Worm (Caenorhabditis elegans) whole organism, midembryonic: ENCODE data around the gene T10D4.7.

Source experiments
- flt-1 ChIP-seq: fragments of 200-800 bp; sonication (Bioruptor generic); IDR thresholded peaks from 2 replicates; pipeline ENCODE4 v1.3.6; 2022; ENCODE audit warnings: missing genetic modification characterization, missing compliant biosample characterization
- ref-1 ChIP-seq: fragments of 200-800 bp; sonication (Bioruptor generic); conservative IDR thresholded peaks from 2 replicates; pipeline ENCODE4 v1.3.6; 2022; ENCODE audit warnings: missing genetic modification reagents, missing genetic modification characterization, missing compliant biosample characterization
- ztf-23 ChIP-seq: fragments of 200-800 bp; sonication (Bioruptor generic); IDR thresholded peaks from 2 replicates; pipeline ENCODE4 v1.3.6; 2022; ENCODE audit warnings: missing genetic modification reagents, missing genetic modification characterization, missing compliant biosample characterization

DNA sequence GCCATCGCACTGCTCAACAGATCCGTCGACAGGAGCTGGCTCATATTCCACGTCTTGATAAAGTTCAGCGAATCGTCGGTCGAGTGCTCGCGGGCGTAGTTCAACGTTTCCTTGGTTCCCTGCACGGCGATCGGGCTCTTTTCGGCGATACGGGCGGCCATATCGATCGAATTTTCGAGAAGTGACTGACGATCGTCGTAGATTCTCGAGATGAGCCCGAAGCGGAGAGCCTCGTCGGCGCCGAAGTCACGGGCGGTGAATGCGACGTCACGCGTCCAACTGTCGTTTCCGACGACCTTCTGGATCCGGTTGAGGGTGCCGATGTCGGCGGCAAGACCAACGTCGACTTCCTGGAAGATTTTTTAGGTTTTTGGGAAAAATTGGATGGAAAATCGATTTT is 8.0 kb upstream of the T10D4.7 start:
- TF ChIP-seq ref-1 (GFP tag; lab: Robert Waterston, UW), result no peak
- no peak for TF ChIP-seq ztf-23 (GFP tag; lab: Robert Waterston, UW)
- TF ChIP-seq flt-1 (GFP tag; lab: Robert Waterston, UW), result no peak
